Worm (Caenorhabditis elegans) whole organism, mixed stage, embryonic: ENCODE data around the gene C48B4.6.

Experiments used
- M03D4.4 ChIP-seq: sonication (generic microtip); optimal IDR thresholded peaks from 2 replicates; lab custom pipeline; 2017; ENCODE audit warnings: mild to moderate bottlenecking, missing genetic modification characterization, missing compliant biosample characterization
- bed-3 ChIP-seq: fragments of 200-800 bp; sonication (Bioruptor generic); optimal IDR thresholded peaks from 3 replicates; lab custom pipeline; 2018; ENCODE audit warnings: mild to moderate bottlenecking, missing genetic modification characterization, moderate library complexity, missing compliant biosample characterization
- ceh-83 ChIP-seq: fragments of 200-800 bp; sonication (Bioruptor generic); optimal IDR thresholded peaks from 2 replicates; lab custom pipeline; 2018; ENCODE audit warnings: mild to moderate bottlenecking, missing genetic modification characterization, missing compliant biosample characterization
- ces-1 ChIP-seq: fragments of 150-350 bp; optimal IDR thresholded peaks from 2 replicates; lab custom pipeline; 2014; ENCODE audit warnings: missing biosample characterization, missing genetic modification reagents, missing genetic modification characterization
- cnd-1 ChIP-seq: fragments of 200-800 bp; sonication (Bioruptor generic); optimal IDR thresholded peaks from 2 replicates; lab custom pipeline; 2018; ENCODE audit warnings: mild to moderate bottlenecking, missing genetic modification characterization, missing compliant biosample characterization
- drap-1 ChIP-seq: fragments of 200-800 bp; sonication (Bioruptor generic); optimal IDR thresholded peaks from 3 replicates; lab custom pipeline; 2018; ENCODE audit warnings: mild to moderate bottlenecking, missing genetic modification characterization, missing compliant biosample characterization
- elt-1 ChIP-seq: sonication (generic microtip); optimal IDR thresholded peaks from 2 replicates; lab custom pipeline; 2017; ENCODE audit warnings: missing genetic modification characterization, mild to moderate bottlenecking, missing compliant biosample characterization, antibody characterized with exemption, moderate library complexity, borderline replicate concordance; ENCODE audit not compliant: insufficient read depth
- elt-3 ChIP-seq: fragments of 150-350 bp; optimal IDR thresholded peaks from 2 replicates; lab custom pipeline; 2014; ENCODE audit warnings: missing biosample characterization, missing genetic modification characterization
- flh-1 ChIP-seq: fragments of 200-800 bp; sonication (Bioruptor generic); optimal IDR thresholded peaks from 2 replicates; lab custom pipeline; 2018; ENCODE audit warnings: mild to moderate bottlenecking, missing genetic modification characterization, moderate library complexity, missing compliant biosample characterization
- ham-2 ChIP-seq: fragments of 200-800 bp; sonication (Bioruptor generic); optimal IDR thresholded peaks from 2 replicates; lab custom pipeline; 2018; ENCODE audit warnings: mild to moderate bottlenecking, missing genetic modification characterization, missing compliant biosample characterization
- hlh-1 ChIP-seq: fragments of 150-350 bp; optimal IDR thresholded peaks from 2 replicates; lab custom pipeline; 2014; ENCODE audit warnings: missing biosample characterization, missing genetic modification reagents, missing genetic modification characterization
- lin-13 ChIP-seq: fragments of 150-350 bp; optimal IDR thresholded peaks from 2 replicates; lab custom pipeline; 2014; ENCODE audit warnings: missing biosample characterization, missing genetic modification characterization
- lin-32 ChIP-seq: fragments of 200-800 bp; sonication (Bioruptor generic); optimal IDR thresholded peaks from 2 replicates; lab custom pipeline; 2018; ENCODE audit warnings: mild to moderate bottlenecking, missing genetic modification characterization, missing compliant biosample characterization
- mab-5 ChIP-seq: fragments of 150-350 bp; optimal IDR thresholded peaks from 2 replicates; lab custom pipeline; 2014; ENCODE audit warnings: missing biosample characterization, missing genetic modification characterization
- mep-1 ChIP-seq: fragments of 150-350 bp; optimal IDR thresholded peaks from 2 replicates; lab custom pipeline; 2017; ENCODE audit warnings: missing biosample characterization, missing genetic modification reagents, missing genetic modification characterization, inconsistent platforms
- nhr-12 ChIP-seq: fragments of 150-350 bp; optimal IDR thresholded peaks from 2 replicates; lab custom pipeline; 2014; ENCODE audit warnings: missing biosample characterization, missing genetic modification characterization
- nhr-2 ChIP-seq: fragments of 150-350 bp; optimal IDR thresholded peaks from 2 replicates; lab custom pipeline; 2014; ENCODE audit warnings: missing biosample characterization, missing genetic modification characterization
- nhr-237 ChIP-seq: fragments of 150-350 bp; optimal IDR thresholded peaks from 2 replicates; lab custom pipeline; 2014; ENCODE audit warnings: missing biosample characterization, missing genetic modification characterization
- nhr-28 ChIP-seq: fragments of 150-350 bp; optimal IDR thresholded peaks from 2 replicates; lab custom pipeline; 2014; ENCODE audit warnings: missing biosample characterization, missing genetic modification characterization
- nhr-76 ChIP-seq: sonication (generic microtip); optimal IDR thresholded peaks from 2 replicates; lab custom pipeline; 2017; ENCODE audit warnings: missing biosample characterization, missing genetic modification characterization
- pha-4 ChIP-seq: fragments of 150-350 bp; optimal IDR thresholded peaks from 2 replicates; lab custom pipeline; 2018; ENCODE audit warnings: missing biosample characterization, missing genetic modification reagents, missing genetic modification characterization
- sem-2 ChIP-seq: fragments of 200-800 bp; sonication (Bioruptor generic); optimal IDR thresholded peaks from 2 replicates; lab custom pipeline; 2018; ENCODE audit warnings: mild to moderate bottlenecking, missing genetic modification characterization, missing compliant biosample characterization
- snpc-4 ChIP-seq: fragments of 150-350 bp; optimal IDR thresholded peaks from 2 replicates; lab custom pipeline; 2014; ENCODE audit warnings: missing biosample characterization, missing genetic modification characterization
- sptf-1 ChIP-seq: sonication (generic microtip); optimal IDR thresholded peaks from 2 replicates; lab custom pipeline; 2017; ENCODE audit warnings: mild to moderate bottlenecking, missing genetic modification characterization, moderate library complexity, missing compliant biosample characterization
- tbx-8 ChIP-seq: fragments of 200-800 bp; sonication (Bioruptor generic); optimal IDR thresholded peaks from 2 replicates; lab custom pipeline; 2018; ENCODE audit warnings: mild to moderate bottlenecking, missing genetic modification characterization, moderate library complexity, missing compliant biosample characterization
- unc-120 ChIP-seq: sonication (generic microtip); optimal IDR thresholded peaks from 2 replicates; lab custom pipeline; 2017; ENCODE audit warnings: missing genetic modification characterization, missing compliant biosample characterization; ENCODE audit not compliant: poor library complexity, severe bottlenecking
- unc-39 ChIP-seq: fragments of 150-350 bp; optimal IDR thresholded peaks from 2 replicates; lab custom pipeline; 2014; ENCODE audit warnings: missing biosample characterization, missing genetic modification characterization
- zip-8 ChIP-seq: fragments of 150-350 bp; optimal IDR thresholded peaks from 2 replicates; lab custom pipeline; 2014; ENCODE audit warnings: missing biosample characterization, missing genetic modification characterization

C48B4.6 gene

DNA sequence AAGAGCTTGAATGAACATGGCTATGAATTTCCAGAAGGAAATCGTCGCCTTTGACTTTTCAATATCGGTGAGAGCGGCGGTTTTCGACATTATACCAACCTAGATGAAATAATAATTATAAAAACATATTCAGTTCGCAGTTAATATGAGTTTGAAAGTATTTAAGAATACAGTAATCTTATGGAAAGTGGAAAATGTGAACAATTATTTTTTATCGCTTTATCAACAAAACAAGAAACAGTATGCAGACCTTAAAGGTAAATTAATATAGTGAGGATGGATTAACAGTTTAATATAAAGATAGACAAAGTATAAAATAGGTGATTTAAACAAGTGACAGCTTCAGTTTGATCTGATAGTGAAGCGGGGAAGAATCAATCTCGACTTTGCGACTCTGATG lies at the start of gene C48B4.6:
C48B4.6 (minus strand) TSS at position 101 of the 400 bp plus-strand sequence.
- no peak for TF ChIP-seq snpc-4 (tag; lab: Kevin White, UChicago)
- no peak for TF ChIP-seq unc-39
- no peak for TF ChIP-seq nhr-2 (tag; lab: Kevin White, UChicago)
- no peak for TF ChIP-seq ceh-83 (GFP tag; lab: Kevin White, UChicago)

DNA sequence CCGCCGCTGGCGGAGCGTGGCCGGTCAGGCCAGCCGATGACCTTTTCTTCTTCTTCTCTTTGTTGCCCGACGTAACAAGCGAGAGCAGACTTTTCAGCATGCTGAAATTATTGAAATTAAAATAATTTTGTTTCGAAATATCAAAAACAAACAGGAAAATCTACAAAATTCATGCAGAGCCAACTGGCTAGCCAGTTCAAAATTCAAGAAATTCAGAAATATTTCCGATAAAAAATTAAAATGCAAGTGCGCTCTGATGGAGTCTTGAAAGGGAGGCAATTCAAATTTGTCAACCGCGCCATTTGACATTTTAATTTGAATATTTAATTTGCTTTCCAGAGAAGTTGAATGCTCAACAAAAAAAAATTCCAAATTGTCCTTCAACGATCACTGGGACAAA lies 42.3 kb upstream of the C48B4.6 start, which contains the start of gene F58A4.2:
F58A4.2 (minus strand) TSS at position 101 of the 400 bp plus-strand sequence.
- no peak for TF ChIP-seq ces-1 (GFP tag; lab: Kevin White, UChicago)
- TF ChIP-seq pha-4: no peak
- no peak for TF ChIP-seq nhr-12
- no peak for TF ChIP-seq cnd-1
- no peak for TF ChIP-seq nhr-76 (tag; lab: Kevin White, UChicago)
- no peak for TF ChIP-seq flh-1 (GFP tag; lab: Kevin White, UChicago)
- no peak for TF ChIP-seq M03D4.4 (tag; lab: Kevin White, UChicago)

DNA sequence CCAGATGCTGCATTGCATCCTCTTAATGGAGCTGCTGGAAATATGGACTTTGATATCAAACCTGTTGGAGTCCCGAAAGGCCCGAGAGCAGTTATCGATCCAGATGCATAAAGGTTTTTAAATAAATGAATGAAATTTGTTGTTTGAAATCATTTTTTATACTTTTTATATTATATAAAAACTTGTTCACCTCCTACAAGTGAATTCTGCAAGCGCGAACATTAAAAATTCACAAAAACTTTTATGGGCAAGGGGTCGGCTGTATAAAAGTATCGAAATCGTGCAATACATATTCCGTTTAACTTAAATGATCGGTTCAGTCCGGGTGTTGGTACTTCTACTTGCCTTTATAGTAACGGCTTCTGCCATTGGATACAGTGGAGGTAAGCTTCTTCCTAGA lies 39.8 kb upstream of the C48B4.6 start, which contains the start of gene F58A4.1:
F58A4.1 (plus strand) TSS at position 301 of the 400 bp plus-strand sequence.
- TF ChIP-seq tbx-8 (no peak), M03D4.4 (tag; lab: Kevin White, UChicago) (no peak), bed-3 (GFP tag; lab: Kevin White, UChicago) (no peak), hlh-1 (tag; lab: Kevin White, UChicago) (no peak), ham-2 (GFP tag; lab: Kevin White, UChicago) (no peak), elt-1 (tag; lab: Kevin White, UChicago) (no peak), sptf-1 (tag; lab: Kevin White, UChicago) (no peak), zip-8 (no peak), mab-5 (tag; lab: Kevin White, UChicago) (no peak), cnd-1 (no peak), sem-2 (GFP tag; lab: Kevin White, UChicago) (no peak), lin-13 (tag; lab: Kevin White, UChicago) (no peak), unc-120 (tag; lab: Kevin White, UChicago) (no peak), ces-1 (GFP tag; lab: Kevin White, UChicago) (no peak), elt-3 (tag; lab: Kevin White, UChicago) (no peak), ceh-83 (GFP tag; lab: Kevin White, UChicago) (no peak), mep-1 (tag; lab: Kevin White, UChicago) (no peak), snpc-4 (tag; lab: Kevin White, UChicago) (no peak), unc-39 (no peak)

DNA sequence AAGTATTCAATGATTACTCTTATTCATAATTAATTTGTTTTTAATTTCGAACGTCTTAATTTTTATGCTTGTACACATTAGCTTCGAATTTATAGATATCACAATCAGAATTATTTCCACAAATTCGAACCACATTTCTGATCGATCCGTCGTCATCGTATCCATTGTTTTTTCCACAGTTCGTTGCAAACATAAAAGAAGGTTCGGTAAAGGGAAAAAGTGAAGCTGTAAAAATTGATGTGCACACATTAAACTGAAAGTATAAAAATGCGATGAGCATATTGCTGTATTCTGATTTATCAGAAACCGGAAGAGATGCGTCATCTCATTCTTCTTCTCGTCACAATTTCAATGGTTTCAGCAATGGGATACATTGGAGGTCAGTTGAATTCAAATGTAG lies 38.7 kb upstream of the C48B4.6 start, which contains the start of gene C48B4.12:
C48B4.12 (plus strand) TSS at position 301 of the 400 bp plus-strand sequence.
- TF ChIP-seq nhr-28 (tag; lab: Kevin White, UChicago) (no peak), mep-1 (tag; lab: Kevin White, UChicago) (no peak), hlh-1 (tag; lab: Kevin White, UChicago) (no peak), sptf-1 (tag; lab: Kevin White, UChicago) (no peak), elt-3 (tag; lab: Kevin White, UChicago) (no peak), tbx-8 (no peak), mab-5 (tag; lab: Kevin White, UChicago) (no peak), nhr-237 (tag; lab: Kevin White, UChicago) (no peak), nhr-12 (no peak), flh-1 (GFP tag; lab: Kevin White, UChicago) (no peak)

DNA sequence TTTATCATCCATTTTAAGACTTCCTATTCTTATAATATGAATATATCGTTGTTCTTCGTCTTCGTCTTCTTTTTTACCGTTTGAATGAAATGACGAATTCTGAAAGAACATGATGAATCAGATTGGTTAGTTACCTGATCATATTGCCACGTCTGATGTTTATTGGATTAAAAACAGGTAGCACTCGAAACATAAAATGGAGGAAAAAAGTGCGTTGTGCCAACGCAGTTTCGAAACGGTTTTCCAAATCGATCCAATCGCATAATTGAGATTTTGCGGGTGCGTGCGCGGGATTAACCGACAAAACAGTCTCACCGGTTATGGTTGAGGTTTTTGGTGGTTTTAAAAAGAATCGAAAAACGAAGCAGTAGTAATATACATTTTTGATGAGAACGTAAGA lies 37.2 kb upstream of the C48B4.6 start, which contains the start of gene rom-2:
rom-2 (minus strand) TSS at position 101 of the 400 bp plus-strand sequence.
- no peak for TF ChIP-seq flh-1 (GFP tag; lab: Kevin White, UChicago)
- TF ChIP-seq tbx-8: no peak
- TF ChIP-seq drap-1 (GFP tag; lab: Kevin White, UChicago): no peak
- TF ChIP-seq pha-4: no peak
- no peak for TF ChIP-seq nhr-28 (tag; lab: Kevin White, UChicago)
- no peak for TF ChIP-seq unc-120 (tag; lab: Kevin White, UChicago)
- TF ChIP-seq ces-1 (GFP tag; lab: Kevin White, UChicago): no peak
- no peak for TF ChIP-seq mab-5 (tag; lab: Kevin White, UChicago)
- no peak for TF ChIP-seq lin-32 (GFP tag; lab: Kevin White, UChicago)
- no peak for TF ChIP-seq M03D4.4 (tag; lab: Kevin White, UChicago)
